Fruit fly (Drosophila melanogaster) whole organism, embryonic: Measurements from ENCODE around the gene CG3337.

Experiments
- B-H2 ChIP-seq: fragments of 200-800 bp; sonication (Bioruptor generic); optimal IDR thresholded peaks from 2 replicates; lab custom pipeline; 2018; ENCODE audit warnings: missing biosample characterization, mild to moderate bottlenecking, missing genetic modification characterization
- CG10147 ChIP-seq: fragments of 200-800 bp; sonication (Bioruptor generic); optimal IDR thresholded peaks from 2 replicates; lab custom pipeline; 2019; ENCODE audit warnings: missing biosample characterization, mild to moderate bottlenecking, missing genetic modification characterization, moderate library complexity
- CG10654 ChIP-seq: fragments of 200-800 bp; sonication (Bioruptor generic); optimal IDR thresholded peaks from 2 replicates; lab custom pipeline; 2016; ENCODE audit warnings: missing biosample characterization, missing genetic modification characterization
- CG11093 ChIP-seq: fragments of 200-800 bp; sonication (Bioruptor generic); IDR thresholded peaks from 3 replicates; pipeline ENCODE4 v1.3.6; 2022; ENCODE audit warnings: missing biosample characterization, missing genetic modification characterization
- CG11560 ChIP-seq: fragments of 200-800 bp; sonication (Bioruptor generic); IDR thresholded peaks from 3 replicates; pipeline ENCODE4 v1.3.6; 2022; ENCODE audit warnings: missing biosample characterization, missing genetic modification characterization
- CG12744 ChIP-seq: fragments of 200-800 bp; sonication (Bioruptor generic); optimal IDR thresholded peaks from 2 replicates; lab custom pipeline; 2016; ENCODE audit warnings: missing biosample characterization, missing genetic modification characterization
- CG14441 ChIP-seq: fragments of 200-800 bp; sonication (Bioruptor generic); IDR thresholded peaks from 2 replicates; pipeline ENCODE4 v1.3.6; 2022; ENCODE audit warnings: missing biosample characterization, missing genetic modification characterization
- CG15269 ChIP-seq: fragments of 200-800 bp; sonication (Bioruptor generic); optimal IDR thresholded peaks from 2 replicates; lab custom pipeline; 2018; ENCODE audit warnings: missing biosample characterization, mild to moderate bottlenecking, missing genetic modification characterization, moderate library complexity
- CG17912 ChIP-seq: fragments of 200-800 bp; sonication (Bioruptor generic); optimal IDR thresholded peaks from 2 replicates; lab custom pipeline; 2018; ENCODE audit warnings: missing biosample characterization, mild to moderate bottlenecking, missing genetic modification characterization
- CG31388 ChIP-seq: fragments of 200-800 bp; sonication (Bioruptor generic); optimal IDR thresholded peaks from 2 replicates; lab custom pipeline; 2016; ENCODE audit warnings: missing biosample characterization, missing genetic modification characterization
- CG32767 ChIP-seq: fragments of 200-800 bp; sonication (Bioruptor generic); IDR thresholded peaks from 2 replicates; pipeline ENCODE4 v1.3.6; 2022; ENCODE audit warnings: missing biosample characterization, missing genetic modification characterization
- CG3995 ChIP-seq: fragments of 200-800 bp; sonication (Bioruptor generic); optimal IDR thresholded peaks from 3 replicates; lab custom pipeline; 2016; ENCODE audit warnings: missing biosample characterization, missing genetic modification characterization
- CG4360 ChIP-seq: fragments of 200-800 bp; sonication (Bioruptor generic); IDR thresholded peaks from 2 replicates; pipeline ENCODE4 v1.3.6; 2022; ENCODE audit warnings: missing biosample characterization, missing genetic modification characterization
- CG7357 ChIP-seq: fragments of 200-800 bp; sonication (Bioruptor generic); IDR thresholded peaks from 3 replicates; pipeline ENCODE4 v1.3.6; 2022; ENCODE audit warnings: missing biosample characterization, missing genetic modification characterization
- CG7928 ChIP-seq: fragments of 200-800 bp; sonication (Bioruptor generic); optimal IDR thresholded peaks from 2 replicates; lab custom pipeline; 2017; ENCODE audit warnings: missing biosample characterization, mild to moderate bottlenecking, missing genetic modification characterization
- CG9609 ChIP-seq: fragments of 200-800 bp; sonication (Bioruptor generic); optimal IDR thresholded peaks from 3 replicates; lab custom pipeline; 2016; ENCODE audit warnings: missing biosample characterization, missing genetic modification characterization
- H15 ChIP-seq: fragments of 200-800 bp; sonication (Bioruptor generic); IDR thresholded peaks from 3 replicates; pipeline ENCODE4 v1.3.6; 2022; ENCODE audit warnings: missing biosample characterization, missing genetic modification characterization
- Hand ChIP-seq: fragments of 200-800 bp; sonication (Bioruptor generic); optimal IDR thresholded peaks from 2 replicates; lab custom pipeline; 2017; ENCODE audit warnings: mild to moderate bottlenecking, missing biosample characterization, missing genetic modification reagents, missing genetic modification characterization
- HmgD ChIP-seq: fragments of 200-800 bp; sonication (Bioruptor generic); optimal IDR thresholded peaks from 3 replicates; lab custom pipeline; 2016; ENCODE audit warnings: missing biosample characterization, missing genetic modification characterization
- Max ChIP-seq: fragments of 200-800 bp; sonication (Bioruptor generic); optimal IDR thresholded peaks from 2 replicates; lab custom pipeline; 2016; ENCODE audit warnings: missing biosample characterization, mild to moderate bottlenecking, missing genetic modification characterization
- Neu2 ChIP-seq: fragments of 200-800 bp; sonication (Bioruptor generic); optimal IDR thresholded peaks from 3 replicates; lab custom pipeline; 2016; ENCODE audit warnings: missing biosample characterization, missing genetic modification characterization, borderline replicate concordance
- Rx ChIP-seq: fragments of 200-800 bp; sonication (Bioruptor generic); IDR thresholded peaks from 2 replicates; pipeline ENCODE4 v1.3.6; 2022; ENCODE audit warnings: missing biosample characterization, missing genetic modification characterization
- Sin3A ChIP-seq: fragments of >200 bp; optimal IDR thresholded peaks from 2 replicates; lab custom pipeline; 2018
- Six4 ChIP-seq: fragments of 200-800 bp; sonication (Bioruptor generic); optimal IDR thresholded peaks from 2 replicates; lab custom pipeline; 2016; ENCODE audit warnings: missing biosample characterization, missing genetic modification characterization
- Taf1 ChIP-seq: fragments of 200-800 bp; sonication (Bioruptor generic); IDR thresholded peaks from 2 replicates; pipeline ENCODE4 v1.3.6; 2022; ENCODE audit warnings: missing biosample characterization, missing genetic modification characterization
- ara ChIP-seq: fragments of 200-800 bp; sonication (Bioruptor generic); IDR thresholded peaks from 2 replicates; pipeline ENCODE4 v1.3.6; 2022; ENCODE audit warnings: missing biosample characterization, missing genetic modification characterization
- cas ChIP-seq: fragments of 200-800 bp; sonication (Bioruptor generic); IDR thresholded peaks from 2 replicates; pipeline ENCODE4 v1.3.6; 2022; ENCODE audit warnings: missing biosample characterization, missing genetic modification characterization
- corto ChIP-seq: fragments of 200-800 bp; sonication (Bioruptor generic); optimal IDR thresholded peaks from 2 replicates; lab custom pipeline; 2016; ENCODE audit warnings: missing biosample characterization, mild to moderate bottlenecking, missing genetic modification characterization, moderate library complexity
- crc ChIP-seq: fragments of 200-800 bp; sonication (Bioruptor generic); optimal IDR thresholded peaks from 2 replicates; lab custom pipeline; 2016; ENCODE audit warnings: missing biosample characterization, missing genetic modification characterization
- dan ChIP-seq: fragments of 200-800 bp; sonication (Bioruptor generic); IDR thresholded peaks from 2 replicates; pipeline ENCODE4 v1.3.6; 2022; ENCODE audit warnings: missing biosample characterization, missing genetic modification characterization
- eve ChIP-seq, 2 experiments: fragments of >200 bp; optimal IDR thresholded peaks; 2 replicates each; lab custom pipeline; 2017; ENCODE audit warnings: missing biosample characterization in 2 of 2, missing genetic modification characterization in 2 of 2
- fd96Cb ChIP-seq: fragments of 200-800 bp; sonication (Bioruptor generic); optimal IDR thresholded peaks from 2 replicates; lab custom pipeline; 2018; ENCODE audit warnings: missing biosample characterization, mild to moderate bottlenecking, missing genetic modification characterization, moderate library complexity
- fru ChIP-seq: fragments of >200 bp; optimal IDR thresholded peaks from 2 replicates; lab custom pipeline; 2017
- fu2 ChIP-seq: fragments of 200-800 bp; sonication (Bioruptor generic); optimal IDR thresholded peaks from 2 replicates; lab custom pipeline; 2016; ENCODE audit warnings: missing biosample characterization, missing genetic modification characterization
- gcm2 ChIP-seq: fragments of 200-800 bp; sonication (Bioruptor generic); optimal IDR thresholded peaks from 2 replicates; lab custom pipeline; 2016; ENCODE audit warnings: missing biosample characterization, missing genetic modification characterization
- grn ChIP-seq: fragments of 200-800 bp; sonication (Bioruptor generic); optimal IDR thresholded peaks from 3 replicates; lab custom pipeline; 2017; ENCODE audit warnings: missing biosample characterization, missing genetic modification characterization
- gro ChIP-seq: fragments of 200-800 bp; sonication (Bioruptor generic); optimal IDR thresholded peaks from 2 replicates; lab custom pipeline; 2016; ENCODE audit warnings: missing biosample characterization, missing genetic modification characterization
- gsb-n ChIP-seq: fragments of 200-800 bp; sonication (Bioruptor generic); optimal IDR thresholded peaks from 3 replicates; lab custom pipeline; 2018; ENCODE audit warnings: missing biosample characterization, mild to moderate bottlenecking, missing genetic modification characterization
- insv ChIP-seq, 2 experiments: fragments of 200-800 bp; sonication (Bioruptor generic); optimal IDR thresholded peaks; 3 replicates each; lab custom pipeline; 2016 to 2018; ENCODE audit warnings: missing biosample characterization in 2 of 2, missing genetic modification characterization in 2 of 2
- inv ChIP-seq: fragments of 200-800 bp; sonication (Bioruptor generic); IDR thresholded peaks from 2 replicates; pipeline ENCODE4 v1.3.6; 2022; ENCODE audit warnings: missing biosample characterization, missing genetic modification characterization; ENCODE audit not compliant: partially characterized antibody
- pnt ChIP-seq: fragments of 200-800 bp; sonication (Bioruptor generic); optimal IDR thresholded peaks from 3 replicates; lab custom pipeline; 2016; ENCODE audit warnings: missing biosample characterization, missing genetic modification characterization
- psq ChIP-seq: fragments of 200-800 bp; sonication (Bioruptor generic); optimal IDR thresholded peaks from 2 replicates; lab custom pipeline; 2017; ENCODE audit warnings: missing biosample characterization, missing genetic modification characterization
- sc ChIP-seq, 3 experiments: fragments of >200 bp in 2 of 3; fragments of 200-800 bp in 1 of 3; sonication (Bioruptor generic) in 1 of 3; optimal IDR thresholded peaks; 2 replicates in 2 of 3; 3 replicates in 1 of 3; lab custom pipeline; 2017; ENCODE audit warnings: mild to moderate bottlenecking in 1 of 3, missing biosample characterization in 1 of 3, missing genetic modification characterization in 1 of 3, missing genetic modification reagents in 1 of 3
- schlank ChIP-seq: fragments of 200-800 bp; sonication (Bioruptor generic); optimal IDR thresholded peaks from 2 replicates; lab custom pipeline; 2018; ENCODE audit warnings: missing biosample characterization, mild to moderate bottlenecking, missing genetic modification characterization
- slou ChIP-seq: fragments of 200-800 bp; sonication (Bioruptor generic); optimal IDR thresholded peaks from 3 replicates; lab custom pipeline; 2016; ENCODE audit warnings: missing biosample characterization, missing genetic modification characterization
- sr ChIP-seq: fragments of 200-800 bp; sonication (Bioruptor generic); IDR thresholded peaks from 3 replicates; pipeline ENCODE4 v1.3.6; 2022; ENCODE audit warnings: missing biosample characterization, missing genetic modification characterization
- tll ChIP-seq, 2 experiments: fragments of 200-800 bp in 1 of 2; fragments of >200 bp in 1 of 2; sonication (Bioruptor generic) in 1 of 2; optimal IDR thresholded peaks; 2 replicates each; lab custom pipeline; 2017 to 2019; ENCODE audit warnings: missing biosample characterization in 2 of 2, missing genetic modification characterization in 2 of 2, mild to moderate bottlenecking in 1 of 2, moderate library complexity in 1 of 2
- trem ChIP-seq: fragments of 200-800 bp; optimal IDR thresholded peaks from 3 replicates; lab custom pipeline; 2019; ENCODE audit warnings: missing biosample characterization, mild to moderate bottlenecking, missing genetic modification characterization, moderate library complexity
- yki ChIP-seq: fragments of >200 bp; optimal IDR thresholded peaks from 3 replicates; lab custom pipeline; 2018
- zen2 ChIP-seq: fragments of 200-800 bp; sonication (Bioruptor generic); IDR thresholded peaks from 3 replicates; pipeline ENCODE4 v1.3.6; 2022; ENCODE audit warnings: missing biosample characterization, missing genetic modification characterization; ENCODE audit not compliant: partially characterized antibody

The CG3337 gene

dm6 chr3R:21184373-21185132 lies 38.8 kb downstream of the CG3337 start (continued):
- TF ChIP-seq CG11560 (no peak; the same call in 2 of the 3 replicates), B-H2 (peak; percentile 80), pnt (GFP tag; lab: Kevin White, UChicago) (peak; percentile 43), slou (GFP tag; lab: Kevin White, UChicago) (peak; percentile 8), inv (GFP tag; lab: Robert Waterston, UW) (no peak; the same call in 1 of the 2 replicates), CG17912 (GFP tag; lab: Kevin White, UChicago) (peak; percentile 81), Neu2 (GFP tag; lab: Kevin White, UChicago) (no peak), CG9609 (GFP tag; lab: Kevin White, UChicago) (peak; percentile 81), cas (GFP tag; lab: Robert Waterston, UW) (no peak), CG10147 (GFP tag; lab: Kevin White, UChicago) (peak; percentile 65), CG3995 (no peak), Taf1 (no peak), Rx (GFP tag; lab: Robert Waterston, UW) (no peak), zen2 (no peak), CG10654 (GFP tag; lab: Kevin White, UChicago) (peak; percentile 34), dan (GFP tag; lab: Robert Waterston, UW) (no peak), grn (GFP tag; lab: Kevin White, UChicago) (peak; percentile 11), ara (peak; percentile 66), gro (GFP tag; lab: Kevin White, UChicago) (peak; percentile 84), corto (no peak), CG4360 (no peak), HmgD (peak; percentile 70), eve (GFP tag; optimal IDR thresholded peaks at IDR 0.05; lab: Kevin White, UChicago) (peak in 1 of 2 experiments; percentile 22), sr (GFP tag; lab: Robert Waterston, UW) (0 out of 3 replicates have a peak, but pooled peaks have one; percentile 43), fru (lab: Kevin White, UChicago) (no peak), tll (GFP tag; optimal IDR thresholded peaks at IDR 0.05; lab: Kevin White, UChicago) (no peak), CG31388 (GFP tag; lab: Kevin White, UChicago) (peak; percentile 50), CG11093 (no peak), Six4 (peak; percentile 42), trem (peak; percentile 50), fu2 (peak; percentile 68), Hand (GFP tag; lab: Kevin White, UChicago) (no peak), CG32767 (GFP tag; lab: Robert Waterston, UW) (no peak), insv (GFP tag; optimal IDR thresholded peaks at IDR 0.05; lab: Kevin White, UChicago) (peak in 1 of 2 experiments; percentile 68), fd96Cb (peak; percentile 55), gcm2 (peak; percentile 61), yki (lab: Kevin White, UChicago) (no peak), Max (peak; percentile 76), sc (optimal IDR thresholded peaks at IDR 0.05; lab: Kevin White, UChicago) (no peak), sc (GFP tag; optimal IDR thresholded peaks at IDR 0.05; lab: Kevin White, UChicago) (peak; percentile 50), psq (GFP tag; lab: Kevin White, UChicago) (peak; percentile 68), Sin3A (lab: Kevin White, UChicago) (no peak), CG14441 (GFP tag; lab: Robert Waterston, UW) (peak; percentile 53; the same call in 1 of the 2 replicates), crc (GFP tag; lab: Kevin White, UChicago) (peak; percentile 29), CG12744 (GFP tag; lab: Kevin White, UChicago) (peak; percentile 72), H15 (GFP tag; lab: Robert Waterston, UW) (peak; percentile 73), CG7357 (0 out of 3 replicates have a peak, but pooled peaks have one; percentile 50), schlank (tag; lab: Kevin White, UChicago) (no peak), CG7928 (peak; percentile 52), gsb-n (peak; percentile 12), CG15269 (tag; lab: Kevin White, UChicago) (peak; percentile 71)
